Worm (Caenorhabditis elegans): ENCODE data around the gene arx-6.

- TF ChIP-seq lin-13 (GFP tag; optimal IDR thresholded peaks at IDR 0.05) (no peak), rnt-1 (tag; optimal IDR thresholded peaks at IDR 0.05) (no peak)
Measured at ce11 chrIII:4863127-4863526, 15.3 kb upstream of the arx-6 start, which contains the start of gene coq-8.

Data from whole organism, L1 larva.